Fruit fly (Drosophila melanogaster) whole organism, embryonic: ENCODE data around the gene Nup107.

Source experiments
- Hmx ChIP-seq: fragments of 200-800 bp; sonication (Bioruptor generic); optimal IDR thresholded peaks from 2 replicates; lab custom pipeline; 2016; ENCODE audit warnings: missing biosample characterization, missing genetic modification characterization
- fd102C ChIP-seq: fragments of 200-800 bp; sonication (Bioruptor generic); optimal IDR thresholded peaks from 2 replicates; lab custom pipeline; 2018; ENCODE audit warnings: missing biosample characterization, mild to moderate bottlenecking, missing genetic modification characterization, moderate library complexity

DNA sequence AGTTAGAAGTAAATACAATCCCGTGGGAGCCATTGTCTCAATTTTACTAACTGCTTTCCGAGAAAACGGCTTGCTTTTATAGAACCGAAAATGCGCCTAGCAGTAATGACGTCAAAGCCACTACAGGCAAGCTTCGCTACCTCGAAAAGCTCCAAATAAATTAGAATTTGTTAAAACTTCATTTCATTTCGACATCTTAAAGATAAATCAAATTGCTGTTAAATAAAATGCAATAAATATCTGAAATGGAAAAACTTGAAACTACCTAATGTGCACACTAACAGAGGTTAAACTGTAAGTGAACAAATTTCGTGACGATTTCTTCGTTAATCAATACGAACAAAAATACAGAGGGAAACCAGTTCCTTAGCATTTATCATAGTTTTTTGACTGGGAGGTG lies 37.9 kb downstream of the Nup107 start, which contains the start of gene CG7300:
- no peak for TF ChIP-seq Hmx (GFP tag; lab: Kevin White, UChicago)
- TF ChIP-seq fd102C (GFP tag; lab: Kevin White, UChicago), result no peak
